Fruit fly (Drosophila melanogaster) Kc167 (cell line): Measurements from ENCODE around the gene E23.

ENCODE experiments used
- Sin3A ChIP-seq: fragments of >200 bp; optimal IDR thresholded peaks from 2 replicates; lab custom pipeline; 2018; ENCODE audit warnings: missing external identifiers
- h ChIP-seq: fragments of >200 bp; optimal IDR thresholded peaks from 3 replicates; lab custom pipeline; 2018; ENCODE audit warnings: missing external identifiers
- insv ChIP-seq: fragments of >200 bp; optimal IDR thresholded peaks from 3 replicates; lab custom pipeline; 2018; ENCODE audit warnings: missing external identifiers
- psq ChIP-seq: fragments of >200 bp; optimal IDR thresholded peaks from 2 replicates; lab custom pipeline; 2017; ENCODE audit warnings: missing external identifiers

DNA sequence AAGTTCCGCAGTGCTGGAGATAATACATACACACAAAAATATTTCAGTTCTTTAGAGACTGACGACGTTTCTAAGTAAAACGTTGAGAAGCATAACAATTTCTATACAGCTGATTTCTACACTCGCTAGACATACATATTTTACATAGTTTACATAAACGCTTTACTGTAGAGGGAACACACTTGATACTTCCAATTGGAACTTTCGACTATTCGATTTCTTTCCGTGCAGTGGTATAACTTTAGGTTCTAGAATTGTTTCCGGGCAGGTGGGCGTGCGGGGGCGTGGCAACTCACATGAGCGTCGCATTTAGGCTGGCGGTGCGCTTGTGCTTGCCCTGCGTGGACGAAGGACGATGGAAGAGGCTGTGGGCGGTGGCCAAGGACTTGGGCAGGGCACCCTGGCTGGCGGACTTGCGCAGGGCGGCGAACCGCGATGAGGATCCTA is 17.9 kb upstream of the E23 start:
- TF ChIP-seq h (lab: Kevin White, UChicago) (no peak), psq (lab: Kevin White, UChicago) (no peak), insv (no peak), Sin3A (lab: Kevin White, UChicago) (no peak)
